Fruit fly (Drosophila melanogaster) whole organism, embryonic: Measurements from ENCODE around the gene CG11470.

Experiments
- B-H2 ChIP-seq: fragments of 200-800 bp; sonication (Bioruptor generic); optimal IDR thresholded peaks from 2 replicates; lab custom pipeline; 2018; ENCODE audit warnings: missing biosample characterization, mild to moderate bottlenecking, missing genetic modification characterization
- CG10274 ChIP-seq: fragments of 200-800 bp; sonication (Bioruptor generic); optimal IDR thresholded peaks from 3 replicates; lab custom pipeline; 2017; ENCODE audit warnings: missing biosample characterization, mild to moderate bottlenecking, missing genetic modification characterization
- CG12769 ChIP-seq: fragments of 200-800 bp; sonication (Bioruptor generic); optimal IDR thresholded peaks from 2 replicates; lab custom pipeline; 2019; ENCODE audit warnings: missing biosample characterization, mild to moderate bottlenecking, missing genetic modification characterization, moderate library complexity
- CG14441 ChIP-seq: fragments of 200-800 bp; sonication (Bioruptor generic); IDR thresholded peaks from 2 replicates; pipeline ENCODE4 v1.3.6; 2022; ENCODE audit warnings: missing biosample characterization, missing genetic modification characterization
- CG1529 ChIP-seq: fragments of 200-800 bp; sonication (Bioruptor generic); optimal IDR thresholded peaks from 3 replicates; lab custom pipeline; 2018; ENCODE audit warnings: missing biosample characterization, missing genetic modification characterization
- CG15601 ChIP-seq: fragments of 200-800 bp; sonication (Bioruptor generic); optimal IDR thresholded peaks from 3 replicates; lab custom pipeline; 2019; ENCODE audit warnings: missing biosample characterization, mild to moderate bottlenecking, missing genetic modification characterization, moderate library complexity
- CG1603 ChIP-seq: fragments of 200-800 bp; sonication (Bioruptor generic); optimal IDR thresholded peaks from 2 replicates; lab custom pipeline; 2019; ENCODE audit warnings: missing biosample characterization, mild to moderate bottlenecking, missing genetic modification characterization, moderate library complexity
- CG17186 ChIP-seq: fragments of 200-800 bp; sonication (Bioruptor generic); optimal IDR thresholded peaks from 3 replicates; lab custom pipeline; 2017; ENCODE audit warnings: missing biosample characterization, missing genetic modification reagents, missing genetic modification characterization
- CG18476 ChIP-seq: fragments of 200-800 bp; sonication (Bioruptor generic); optimal IDR thresholded peaks from 2 replicates; lab custom pipeline; 2016; ENCODE audit warnings: missing biosample characterization, mild to moderate bottlenecking, missing genetic modification characterization
- CG2129 ChIP-seq: fragments of 200-800 bp; sonication (Bioruptor generic); IDR thresholded peaks from 2 replicates; pipeline ENCODE4 v1.3.6; 2022; ENCODE audit warnings: missing biosample characterization, missing genetic modification characterization; ENCODE audit not compliant: partially characterized antibody
- CG2875 ChIP-seq: fragments of 200-800 bp; sonication (Bioruptor generic); optimal IDR thresholded peaks from 2 replicates; lab custom pipeline; 2017; ENCODE audit warnings: missing biosample characterization, mild to moderate bottlenecking, missing genetic modification characterization, missing genetic modification reagents
- CG31224 ChIP-seq: fragments of 200-800 bp; sonication (Bioruptor generic); IDR thresholded peaks from 2 replicates; pipeline ENCODE4 v1.3.6; 2022; ENCODE audit warnings: missing biosample characterization, missing genetic modification characterization
- CG32772 ChIP-seq: fragments of 200-800 bp; sonication (Bioruptor generic); IDR thresholded peaks from 2 replicates; pipeline ENCODE4 v1.3.6; 2022; ENCODE audit warnings: missing biosample characterization, missing genetic modification characterization
- CG4707 ChIP-seq: fragments of 200-800 bp; sonication (Bioruptor generic); optimal IDR thresholded peaks from 2 replicates; lab custom pipeline; 2018; ENCODE audit warnings: missing biosample characterization, mild to moderate bottlenecking, missing genetic modification characterization, moderate library complexity
- CG6654 ChIP-seq: fragments of 200-800 bp; sonication (Bioruptor generic); optimal IDR thresholded peaks from 2 replicates; lab custom pipeline; 2017; ENCODE audit warnings: missing biosample characterization, mild to moderate bottlenecking, missing genetic modification characterization
- CG8089 ChIP-seq: fragments of 200-800 bp; sonication (Bioruptor generic); optimal IDR thresholded peaks from 3 replicates; lab custom pipeline; 2016; ENCODE audit warnings: missing biosample characterization, missing genetic modification characterization
- Dip2 ChIP-seq: fragments of 200-800 bp; sonication (Bioruptor generic); IDR thresholded peaks from 2 replicates; pipeline ENCODE4 v1.3.6; 2022; ENCODE audit warnings: missing biosample characterization, missing genetic modification characterization
- Doc3 ChIP-seq: fragments of 200-800 bp; sonication (Bioruptor generic); IDR thresholded peaks from 3 replicates; pipeline ENCODE4 v1.3.6; 2022; ENCODE audit warnings: missing biosample characterization, missing genetic modification characterization; ENCODE audit not compliant: partially characterized antibody
- Drgx ChIP-seq: fragments of 200-800 bp; sonication (Bioruptor generic); IDR thresholded peaks from 2 replicates; pipeline ENCODE4 v1.3.6; 2022; ENCODE audit warnings: missing biosample characterization, missing genetic modification characterization
- Fer2 ChIP-seq: fragments of 200-800 bp; sonication (Bioruptor generic); optimal IDR thresholded peaks from 2 replicates; lab custom pipeline; 2018; ENCODE audit warnings: missing biosample characterization, mild to moderate bottlenecking, missing genetic modification characterization, moderate library complexity
- Hsf ChIP-seq: fragments of 200-800 bp; sonication (Bioruptor generic); optimal IDR thresholded peaks from 3 replicates; lab custom pipeline; 2016; ENCODE audit warnings: missing biosample characterization, missing genetic modification characterization
- Max ChIP-seq: fragments of 200-800 bp; sonication (Bioruptor generic); optimal IDR thresholded peaks from 2 replicates; lab custom pipeline; 2016; ENCODE audit warnings: missing biosample characterization, mild to moderate bottlenecking, missing genetic modification characterization
- Optix ChIP-seq: fragments of 200-800 bp; sonication (Bioruptor generic); IDR thresholded peaks from 3 replicates; pipeline ENCODE4 v1.3.6; 2022; ENCODE audit warnings: missing biosample characterization, missing genetic modification characterization
- Ravus ChIP-seq: fragments of 200-800 bp; sonication (Bioruptor generic); IDR thresholded peaks from 2 replicates; pipeline ENCODE4 v1.3.6; 2022; ENCODE audit warnings: missing biosample characterization, missing genetic modification characterization
- aop ChIP-seq: fragments of 200-800 bp; sonication (Bioruptor generic); IDR thresholded peaks from 2 replicates; pipeline ENCODE4 v1.3.6; 2022; ENCODE audit warnings: missing biosample characterization, missing genetic modification characterization
- bsh ChIP-seq, 2 experiments: fragments of 200-800 bp; sonication (Bioruptor generic); optimal IDR thresholded peaks; 2 replicates each; lab custom pipeline; 2017 to 2018; ENCODE audit warnings: mild to moderate bottlenecking in 2 of 2, missing biosample characterization in 2 of 2, missing genetic modification characterization in 2 of 2, moderate library complexity in 1 of 2
- caup ChIP-seq: fragments of 200-800 bp; sonication (Bioruptor generic); optimal IDR thresholded peaks from 3 replicates; lab custom pipeline; 2017; ENCODE audit warnings: missing biosample characterization, mild to moderate bottlenecking, missing genetic modification characterization, moderate library complexity; ENCODE audit not compliant: severe bottlenecking
- exex ChIP-seq: fragments of 200-800 bp; sonication (Bioruptor generic); optimal IDR thresholded peaks from 4 replicates; lab custom pipeline; 2018; ENCODE audit warnings: missing biosample characterization, mild to moderate bottlenecking, missing genetic modification characterization, moderate library complexity
- fd64A ChIP-seq: fragments of 200-800 bp; sonication (Bioruptor generic); optimal IDR thresholded peaks from 3 replicates; lab custom pipeline; 2018; ENCODE audit warnings: missing biosample characterization, mild to moderate bottlenecking, missing genetic modification characterization
- gce ChIP-seq: fragments of 200-800 bp; sonication (Bioruptor generic); IDR thresholded peaks from 3 replicates; pipeline ENCODE4 v1.3.6; 2022; ENCODE audit warnings: missing biosample characterization, missing genetic modification characterization
- gfzf ChIP-seq: fragments of 200-800 bp; sonication (Bioruptor generic); optimal IDR thresholded peaks from 2 replicates; lab custom pipeline; 2016; ENCODE audit warnings: missing biosample characterization, mild to moderate bottlenecking, missing genetic modification characterization, moderate library complexity
- kah ChIP-seq: fragments of 200-800 bp; sonication (Bioruptor generic); optimal IDR thresholded peaks from 2 replicates; lab custom pipeline; 2018; ENCODE audit warnings: missing biosample characterization, mild to moderate bottlenecking, missing genetic modification characterization
- onecut ChIP-seq: fragments of 200-800 bp; sonication (Bioruptor generic); IDR thresholded peaks from 2 replicates; pipeline ENCODE4 v1.3.6; 2022; ENCODE audit warnings: missing biosample characterization, missing genetic modification characterization
- pnt ChIP-seq: fragments of 200-800 bp; sonication (Bioruptor generic); optimal IDR thresholded peaks from 3 replicates; lab custom pipeline; 2016; ENCODE audit warnings: missing biosample characterization, missing genetic modification characterization
- rib ChIP-seq: fragments of 200-800 bp; sonication (Bioruptor generic); IDR thresholded peaks from 2 replicates; pipeline ENCODE4 v1.3.6; 2022; ENCODE audit warnings: missing biosample characterization, missing genetic modification characterization
- sens ChIP-seq: fragments of 200-800 bp; sonication (Bioruptor generic); peaks from one replicate; lab custom pipeline; 2016; ENCODE audit warnings: missing biosample characterization, missing genetic modification characterization
- sim ChIP-seq: fragments of 200-800 bp; sonication (Bioruptor generic); IDR thresholded peaks from 2 replicates; pipeline ENCODE4 v1.3.6; 2022; ENCODE audit warnings: missing biosample characterization, missing genetic modification characterization
- tll ChIP-seq, 2 experiments: fragments of 200-800 bp in 1 of 2; fragments of >200 bp in 1 of 2; sonication (Bioruptor generic) in 1 of 2; optimal IDR thresholded peaks; 2 replicates each; lab custom pipeline; 2017 to 2019; ENCODE audit warnings: missing biosample characterization in 2 of 2, missing genetic modification characterization in 2 of 2, mild to moderate bottlenecking in 1 of 2, moderate library complexity in 1 of 2
- trem ChIP-seq: fragments of 200-800 bp; optimal IDR thresholded peaks from 3 replicates; lab custom pipeline; 2019; ENCODE audit warnings: missing biosample characterization, mild to moderate bottlenecking, missing genetic modification characterization, moderate library complexity
- vfl ChIP-seq: fragments of 200-800 bp; sonication (Bioruptor generic); optimal IDR thresholded peaks from 2 replicates; lab custom pipeline; 2016; ENCODE audit warnings: missing biosample characterization, missing genetic modification characterization

Gene CG11470

DNA sequence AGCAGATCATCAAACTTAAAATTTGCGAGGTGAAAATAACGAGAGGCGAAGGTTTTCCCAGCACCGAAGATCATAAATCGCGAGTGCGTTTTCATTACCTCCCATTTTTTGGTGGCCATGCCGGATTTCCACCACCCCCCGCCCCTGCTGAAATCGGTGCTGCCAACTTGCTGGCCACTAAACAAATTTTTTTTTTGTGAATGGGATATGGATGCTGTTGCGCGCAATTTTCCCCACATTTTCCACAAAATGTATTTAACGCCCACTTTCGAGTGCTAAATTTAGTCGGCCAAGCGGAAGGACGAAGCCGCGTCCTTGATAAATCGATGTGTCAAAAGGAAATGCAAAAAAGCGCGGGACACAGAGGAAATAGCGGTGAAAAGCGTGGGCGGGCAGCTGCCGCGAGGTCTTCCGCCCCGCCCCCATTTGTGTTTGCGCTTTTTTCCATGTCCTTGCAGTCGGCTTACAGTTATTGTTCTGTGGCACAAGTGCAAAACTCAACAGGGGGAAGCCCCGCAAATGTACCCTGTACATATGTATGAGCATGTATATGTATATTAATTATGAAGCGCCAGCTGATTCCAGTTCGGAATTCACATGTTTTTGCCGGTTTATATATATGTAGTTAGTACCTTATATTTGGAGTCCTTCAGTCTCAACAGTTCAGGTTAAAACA lies 2.7 kb upstream of the CG11470 start (continued):
- TF ChIP-seq fd64A (GFP tag; lab: Kevin White, UChicago) (no peak), sim (GFP tag; lab: Robert Waterston, UW) (no peak), CG10274 (GFP tag; lab: Kevin White, UChicago) (no peak), CG17186 (GFP tag; lab: Kevin White, UChicago) (no peak), Max (peak; percentile 28), Ravus (GFP tag; lab: Robert Waterston, UW) (no peak), rib (peak; percentile 36; the same call in 1 of the 2 replicates), kah (GFP tag; lab: Kevin White, UChicago) (no peak), CG32772 (GFP tag; lab: Robert Waterston, UW) (peak; percentile 79), CG2875 (GFP tag; lab: Kevin White, UChicago) (no peak), CG31224 (GFP tag; lab: Robert Waterston, UW) (no peak), gfzf (GFP tag; lab: Kevin White, UChicago) (no peak), Drgx (GFP tag; lab: Robert Waterston, UW) (peak; percentile 66), trem (tag; lab: Kevin White, UChicago) (peak; percentile 98), vfl (GFP tag; lab: Kevin White, UChicago) (no peak), CG2129 (GFP tag; lab: Robert Waterston, UW) (no peak), B-H2 (no peak), CG15601 (tag; lab: Kevin White, UChicago) (no peak), tll (GFP tag; optimal IDR thresholded peaks at IDR 0.05; lab: Kevin White, UChicago) (no peak), CG8089 (GFP tag; lab: Kevin White, UChicago) (no peak), pnt (GFP tag; lab: Kevin White, UChicago) (no peak), bsh (GFP tag; optimal IDR thresholded peaks at IDR 0.05; lab: Kevin White, UChicago) (no peak), CG4707 (GFP tag; lab: Kevin White, UChicago) (no peak), CG14441 (GFP tag; lab: Robert Waterston, UW) (no peak), Doc3 (GFP tag; lab: Robert Waterston, UW) (no peak), CG18476 (GFP tag; lab: Kevin White, UChicago) (no peak), exex (tag; lab: Kevin White, UChicago) (no peak), Hsf (GFP tag; lab: Kevin White, UChicago) (no peak), CG1529 (GFP tag; lab: Kevin White, UChicago) (no peak), onecut (GFP tag; lab: Robert Waterston, UW) (peak; percentile 22; the same call in 1 of the 2 replicates), sens (GFP tag; lab: Kevin White, UChicago) (peak; percentile 69), caup (GFP tag; lab: Kevin White, UChicago) (no peak), Fer2 (tag; lab: Kevin White, UChicago) (no peak), Dip2 (GFP tag; lab: Robert Waterston, UW) (no peak), gce (GFP tag; lab: Robert Waterston, UW) (0 out of 3 replicates have a peak, but pooled peaks have one; percentile 16), Optix (no peak), aop (no peak), CG1603 (tag; lab: Kevin White, UChicago) (peak; percentile 6), CG6654 (GFP tag; lab: Kevin White, UChicago) (no peak), CG12769 (peak; percentile 9)
